Worm (Caenorhabditis elegans) whole organism, mixed stage, embryonic: ENCODE measurements around the gene tsp-12.

Experiments
- M03D4.4 ChIP-seq: sonication (generic microtip); optimal IDR thresholded peaks from 2 replicates; lab custom pipeline; 2017; ENCODE audit warnings: mild to moderate bottlenecking, missing genetic modification characterization, missing compliant biosample characterization
- ceh-43 ChIP-seq: fragments of 200-800 bp; sonication (Bioruptor generic); optimal IDR thresholded peaks from 2 replicates; lab custom pipeline; 2018; ENCODE audit warnings: mild to moderate bottlenecking, missing genetic modification characterization, moderate library complexity, missing compliant biosample characterization
- elt-1 ChIP-seq: sonication (generic microtip); optimal IDR thresholded peaks from 2 replicates; lab custom pipeline; 2017; ENCODE audit warnings: missing genetic modification characterization, mild to moderate bottlenecking, missing compliant biosample characterization, antibody characterized with exemption, moderate library complexity, borderline replicate concordance; ENCODE audit not compliant: insufficient read depth
- elt-3 ChIP-seq: fragments of 150-350 bp; optimal IDR thresholded peaks from 2 replicates; lab custom pipeline; 2014; ENCODE audit warnings: missing biosample characterization, missing genetic modification characterization
- pha-4 ChIP-seq: fragments of 150-350 bp; optimal IDR thresholded peaks from 2 replicates; lab custom pipeline; 2018; ENCODE audit warnings: missing biosample characterization, missing genetic modification reagents, missing genetic modification characterization
- snpc-4 ChIP-seq: fragments of 150-350 bp; optimal IDR thresholded peaks from 2 replicates; lab custom pipeline; 2014; ENCODE audit warnings: missing biosample characterization, missing genetic modification characterization
- sptf-1 ChIP-seq: sonication (generic microtip); optimal IDR thresholded peaks from 2 replicates; lab custom pipeline; 2017; ENCODE audit warnings: mild to moderate bottlenecking, missing genetic modification characterization, moderate library complexity, missing compliant biosample characterization
- unc-62 ChIP-seq: fragments of 150-350 bp; optimal IDR thresholded peaks from 2 replicates; lab custom pipeline; 2014; ENCODE audit warnings: missing biosample characterization, missing genetic modification reagents, missing genetic modification characterization
- ztf-11 ChIP-seq: fragments of 150-350 bp; optimal IDR thresholded peaks from 2 replicates; lab custom pipeline; 2014; ENCODE audit warnings: missing biosample characterization, missing genetic modification characterization

ce11 chrIV:10144909-10145308 lies 5.5 kb downstream of the tsp-12 start:
- TF ChIP-seq ceh-43 (no peak), elt-3 (tag; lab: Kevin White, UChicago) (no peak), snpc-4 (tag; lab: Kevin White, UChicago) (no peak), elt-1 (tag; lab: Kevin White, UChicago) (no peak), sptf-1 (no peak), ztf-11 (tag; lab: Kevin White, UChicago) (no peak), unc-62 (GFP tag; lab: Kevin White, UChicago) (no peak), M03D4.4 (tag; lab: Kevin White, UChicago) (no peak), pha-4 (no peak)
